Worm (Caenorhabditis elegans): ENCODE data around the gene C25G4.17.
A peak's percentile ranks its signal among the peaks of the same experiment; 100 is the strongest.

C25G4.17 gene

ce11 chrIV:12417536-12418195 is 24.1 kb upstream of the C25G4.17 start, which contains the start of gene F08G5.3 (continued):
- TF ChIP-seq lin-35 (GFP tag; optimal IDR thresholded peaks at IDR 0.05) = peak; percentile 25 to 69
- TF ChIP-seq C04F5.9 (tag; optimal IDR thresholded peaks at IDR 0.05) = no peak
- TF ChIP-seq nhr-85 (tag) = peak; percentile 72
- TF ChIP-seq jun-1 (tag; optimal IDR thresholded peaks at IDR 0.05) = no peak
- no peak for TF ChIP-seq lin-13 (GFP tag; optimal IDR thresholded peaks at IDR 0.05)
- TF ChIP-seq mdl-1 (tag; optimal IDR thresholded peaks at IDR 0.05) = peak in 1 of 2 experiments; percentile 40
- TF ChIP-seq lin-39 (tag; optimal IDR thresholded peaks at IDR 0.05) = no peak
- TF ChIP-seq nhr-76 (tag; optimal IDR thresholded peaks at IDR 0.05) = no peak
- TF ChIP-seq C16A3.4 (tag; optimal IDR thresholded peaks at IDR 0.05) = peak; percentile 41
- peak; percentile 27 for TF ChIP-seq lir-3 (tag; optimal IDR thresholded peaks at IDR 0.05; ENCODE audit: poor library complexity)
- peak; percentile 22; the same call in 1 of the 2 replicates for TF ChIP-seq nhr-19 (GFP tag; conservative IDR thresholded peaks at IDR 0.05)
- peak; percentile 18 for TF ChIP-seq zip-4 (GFP tag; optimal IDR thresholded peaks at IDR 0.05)
- no peak for TF ChIP-seq vab-15 (tag; optimal IDR thresholded peaks at IDR 0.05)
- TF ChIP-seq ceh-63 (GFP tag; optimal IDR thresholded peaks at IDR 0.05) = no peak
- no peak for TF ChIP-seq fos-1 (tag; optimal IDR thresholded peaks at IDR 0.05)
- TF ChIP-seq elt-3 (tag; optimal IDR thresholded peaks at IDR 0.05) = peak in 1 of 6 experiments; percentile 43
- TF ChIP-seq lsy-2 (tag; optimal IDR thresholded peaks at IDR 0.05) = peak; percentile 30 to 62
- no peak for TF ChIP-seq snpc-4 (tag; optimal IDR thresholded peaks at IDR 0.05)
- no peak for TF ChIP-seq unc-130 (tag; optimal IDR thresholded peaks at IDR 0.05)
- TF ChIP-seq unc-30 (tag; optimal IDR thresholded peaks at IDR 0.05) = no peak
- peak; percentile 57 for TF ChIP-seq nhr-90 (tag; optimal IDR thresholded peaks at IDR 0.05; ENCODE audit: poor library complexity)
- TF ChIP-seq nhr-47 (tag; optimal IDR thresholded peaks at IDR 0.05) = peak; percentile 49
- TF ChIP-seq hpl-2 (GFP tag; optimal IDR thresholded peaks at IDR 0.05) = no peak
- no peak for TF ChIP-seq isw-1 (GFP tag; IDR thresholded peaks at IDR 0.05)

- TF ChIP-seq unc-62 (GFP tag; optimal IDR thresholded peaks at IDR 0.05) (no peak), ztf-11 (tag; optimal IDR thresholded peaks at IDR 0.05) (no peak), lin-14 (GFP tag; optimal IDR thresholded peaks at IDR 0.05) (peak; percentile 74), mdl-1 (tag; optimal IDR thresholded peaks at IDR 0.05) (no peak), sox-4 (tag; optimal IDR thresholded peaks at IDR 0.05) (no peak), snpc-4 (tag; optimal IDR thresholded peaks at IDR 0.05) (no peak), zag-1 (tag; optimal IDR thresholded peaks at IDR 0.05) (no peak), fkh-10 (GFP tag; optimal IDR thresholded peaks at IDR 0.05) (peak; percentile 74)
Observed at ce11 chrIV:12419291-12419690, 22.5 kb upstream of the C25G4.17 start.

ce11 chrIV:12420455-12420854 is 21.4 kb upstream of the C25G4.17 start, which contains the start of gene ugt-65:
Gene ugt-65 (plus strand): TSS chrIV:12420683.
- TF ChIP-seq mab-9 (GFP tag; IDR thresholded peaks at IDR 0.05) = no peak
- no peak for TF ChIP-seq aha-1 (tag; optimal IDR thresholded peaks at IDR 0.05)
- no peak for TF ChIP-seq F16B12.6 (tag; optimal IDR thresholded peaks at IDR 0.05)
- no peak for TF ChIP-seq lin-39 (tag; optimal IDR thresholded peaks at IDR 0.05)
- no peak for TF ChIP-seq hpl-2 (GFP tag; optimal IDR thresholded peaks at IDR 0.05)
- no peak for TF ChIP-seq lin-35 (GFP tag; optimal IDR thresholded peaks at IDR 0.05)
- TF ChIP-seq grh-1 (GFP tag; IDR thresholded peaks at IDR 0.05) = no peak
- TF ChIP-seq pax-3 (tag; optimal IDR thresholded peaks at IDR 0.05) = no peak
- TF ChIP-seq zip-4 (GFP tag; optimal IDR thresholded peaks at IDR 0.05) = no peak
- TF ChIP-seq dpl-1 (GFP tag; optimal IDR thresholded peaks at IDR 0.05) = no peak
- TF ChIP-seq egl-27 (tag; optimal IDR thresholded peaks at IDR 0.05) = no peak
- TF ChIP-seq isw-1 (GFP tag; IDR thresholded peaks at IDR 0.05) = no peak
- no peak for TF ChIP-seq unc-30 (tag; optimal IDR thresholded peaks at IDR 0.05)
- no peak for TF ChIP-seq jun-1 (tag; optimal IDR thresholded peaks at IDR 0.05)
- no peak for TF ChIP-seq lin-13 (GFP tag; optimal IDR thresholded peaks at IDR 0.05)
- no peak for TF ChIP-seq efl-1 (optimal IDR thresholded peaks at IDR 0.05)
- peak in 1 of 2 experiments; percentile 90 for TF ChIP-seq efl-1 (GFP tag; optimal IDR thresholded peaks at IDR 0.05 in 1 of 2)
- no peak for TF ChIP-seq fkh-4 (tag; optimal IDR thresholded peaks at IDR 0.05; ENCODE audit: borderline replicate concordance)
- no peak for TF ChIP-seq mep-1 (tag; optimal IDR thresholded peaks at IDR 0.05)
- TF ChIP-seq ets-5 (GFP tag; IDR thresholded peaks at IDR 0.05) = no peak
- TF ChIP-seq nhr-85 (tag) = no peak
- TF ChIP-seq lin-14 (GFP tag; optimal IDR thresholded peaks at IDR 0.05) = peak; percentile 38
- no peak for TF ChIP-seq snu-23 (GFP tag; optimal IDR thresholded peaks at IDR 0.05)
- peak; percentile 85 for TF ChIP-seq elt-2 (tag; optimal IDR thresholded peaks at IDR 0.05)
- no peak for TF ChIP-seq swsn-7 (tag; optimal IDR thresholded peaks at IDR 0.05)
- no peak for TF ChIP-seq ztf-4 (tag; optimal IDR thresholded peaks at IDR 0.05)
- TF ChIP-seq fkh-10 (GFP tag; optimal IDR thresholded peaks at IDR 0.05) = no peak
